Worm (Caenorhabditis elegans): ENCODE data around the gene Y59E9AL.8.

Y59E9AL.8 gene

ce11 chrIV:5200813-5201212, 23.3 kb downstream of the Y59E9AL.8 start:
- TF ChIP-seq elt-3 (tag; optimal IDR thresholded peaks at IDR 0.05) (no peak), tbx-8 (GFP tag; optimal IDR thresholded peaks at IDR 0.05) (no peak), nhr-28 (tag; optimal IDR thresholded peaks at IDR 0.05) (no peak), flh-1 (GFP tag; optimal IDR thresholded peaks at IDR 0.05) (no peak), snpc-4 (tag; optimal IDR thresholded peaks at IDR 0.05) (no peak), ham-2 (GFP tag; optimal IDR thresholded peaks at IDR 0.05) (no peak), lin-13 (tag; optimal IDR thresholded peaks at IDR 0.05) (no peak), mep-1 (tag; optimal IDR thresholded peaks at IDR 0.05) (no peak), bed-3 (GFP tag; optimal IDR thresholded peaks at IDR 0.05) (no peak), drap-1 (GFP tag; optimal IDR thresholded peaks at IDR 0.05) (no peak), ztf-11 (tag; optimal IDR thresholded peaks at IDR 0.05) (no peak), M03D4.4 (tag; optimal IDR thresholded peaks at IDR 0.05) (no peak)

ce11 chrIV:5195531-5195930, 28.6 kb downstream of the Y59E9AL.8 start, which contains the start of gene gpa-18:
gpa-18 (minus strand) TSS chrIV:5195631.
- TF ChIP-seq elt-3 (tag; optimal IDR thresholded peaks at IDR 0.05): no peak
- TF ChIP-seq sptf-1 (tag; optimal IDR thresholded peaks at IDR 0.05): no peak
- no peak for TF ChIP-seq ceh-39 (tag; optimal IDR thresholded peaks at IDR 0.05)
- TF ChIP-seq nhr-76 (tag; optimal IDR thresholded peaks at IDR 0.05): no peak
- TF ChIP-seq unc-120 (tag; optimal IDR thresholded peaks at IDR 0.05; ENCODE audit: poor library complexity, severe bottlenecking): no peak
- no peak for TF ChIP-seq ceh-83 (GFP tag; optimal IDR thresholded peaks at IDR 0.05)
- no peak for TF ChIP-seq ham-2 (GFP tag; optimal IDR thresholded peaks at IDR 0.05)
- TF ChIP-seq nhr-12 (tag; optimal IDR thresholded peaks at IDR 0.05): no peak
- TF ChIP-seq pha-4 (tag; optimal IDR thresholded peaks at IDR 0.05): no peak
- no peak for TF ChIP-seq lsy-2 (tag; optimal IDR thresholded peaks at IDR 0.05)
- no peak for TF ChIP-seq bed-3 (GFP tag; optimal IDR thresholded peaks at IDR 0.05)
- TF ChIP-seq nhr-237 (tag; optimal IDR thresholded peaks at IDR 0.05): no peak

DNA sequence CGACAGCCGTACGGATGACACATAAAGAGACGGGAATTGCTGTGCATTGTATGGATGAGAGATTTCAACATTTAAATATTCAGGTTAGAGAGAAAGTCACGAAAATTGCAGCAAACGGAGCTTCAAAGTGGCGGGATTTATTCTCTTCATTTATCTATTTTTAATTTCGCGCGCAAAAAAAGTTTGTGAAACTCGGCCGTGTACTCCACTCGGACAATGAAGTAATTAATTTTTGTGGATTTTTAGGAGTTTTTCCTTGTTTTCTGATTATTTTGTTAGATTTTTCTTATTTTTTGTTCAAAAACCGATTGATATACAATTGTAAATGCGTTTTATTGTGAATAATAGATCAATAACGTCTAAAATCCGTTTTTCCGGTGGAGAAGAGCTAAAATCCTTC, 36.1 kb downstream of the Y59E9AL.8 start:
- TF ChIP-seq elt-3 (tag; optimal IDR thresholded peaks at IDR 0.05) (no peak), unc-120 (tag; optimal IDR thresholded peaks at IDR 0.05; ENCODE audit: poor library complexity, severe bottlenecking) (no peak), M03D4.4 (tag; optimal IDR thresholded peaks at IDR 0.05) (no peak), flh-1 (GFP tag; optimal IDR thresholded peaks at IDR 0.05) (no peak), unc-62 (GFP tag; optimal IDR thresholded peaks at IDR 0.05) (no peak), nhr-28 (tag; optimal IDR thresholded peaks at IDR 0.05) (no peak), mls-2 (tag; optimal IDR thresholded peaks at IDR 0.05) (no peak), sem-2 (GFP tag; optimal IDR thresholded peaks at IDR 0.05) (no peak), ceh-39 (tag; optimal IDR thresholded peaks at IDR 0.05) (no peak), bed-3 (GFP tag; optimal IDR thresholded peaks at IDR 0.05) (no peak), elt-1 (tag; optimal IDR thresholded peaks at IDR 0.05; ENCODE audit: borderline replicate concordance, insufficient read depth) (no peak), ham-2 (GFP tag; optimal IDR thresholded peaks at IDR 0.05) (no peak), blmp-1 (tag; optimal IDR thresholded peaks at IDR 0.05) (no peak), mab-5 (tag; optimal IDR thresholded peaks at IDR 0.05) (no peak), ceh-43 (GFP tag; optimal IDR thresholded peaks at IDR 0.05) (no peak), mep-1 (tag; optimal IDR thresholded peaks at IDR 0.05) (no peak), hlh-1 (tag; optimal IDR thresholded peaks at IDR 0.05) (no peak), cnd-1 (tag; optimal IDR thresholded peaks at IDR 0.05) (no peak), snpc-4 (tag; optimal IDR thresholded peaks at IDR 0.05) (no peak)

DNA sequence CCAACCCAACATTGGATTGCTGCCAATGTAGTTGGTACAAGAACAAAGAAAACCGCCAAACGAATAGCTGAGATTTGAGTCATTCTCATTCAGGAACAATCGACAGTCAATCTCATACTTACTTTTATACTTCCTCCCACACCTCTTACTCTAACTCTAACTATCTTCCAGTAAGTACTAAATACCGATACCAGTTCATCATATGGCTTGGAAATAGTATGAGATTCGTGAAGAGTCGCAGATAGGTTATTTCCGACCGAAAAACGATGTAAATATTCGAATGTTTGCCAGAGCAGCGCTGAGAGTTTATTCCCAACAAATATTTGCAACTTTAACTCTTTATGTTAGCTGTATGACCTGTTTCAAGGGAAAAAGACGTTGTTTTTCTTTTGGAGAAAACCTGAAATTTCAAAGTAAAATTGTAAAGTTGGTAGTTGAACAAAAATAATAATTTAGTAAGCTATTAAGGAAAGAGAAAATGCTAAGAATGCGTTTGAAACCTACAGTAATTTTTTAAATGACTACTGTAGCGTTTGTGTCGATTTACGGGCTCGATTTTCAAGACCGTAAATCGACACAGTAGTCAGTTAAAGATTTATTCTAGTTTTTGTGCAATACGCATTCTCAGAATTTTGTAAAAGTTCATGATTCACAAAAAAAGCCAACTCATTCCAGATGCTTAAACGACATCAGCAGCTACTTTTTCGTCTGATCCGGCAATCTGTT, 37.5 kb downstream of the Y59E9AL.8 start, which contains the start of the genes W03F8.6 and mtrf-1L:
Gene W03F8.6, minus strand, starts transcription at position 101 of the 726 bp plus-strand sequence.
Gene mtrf-1L, plus strand, starts transcription at position 676 of the 726 bp plus-strand sequence.
- TF ChIP-seq ceh-43 (GFP tag; optimal IDR thresholded peaks at IDR 0.05) (no peak), nhr-76 (tag; optimal IDR thresholded peaks at IDR 0.05) (no peak), nhr-2 (tag; optimal IDR thresholded peaks at IDR 0.05) (no peak), lin-32 (GFP tag; optimal IDR thresholded peaks at IDR 0.05) (no peak), blmp-1 (tag; optimal IDR thresholded peaks at IDR 0.05) (no peak), elt-1 (tag; optimal IDR thresholded peaks at IDR 0.05; ENCODE audit: borderline replicate concordance, insufficient read depth) (no peak), mep-1 (tag; optimal IDR thresholded peaks at IDR 0.05) (no peak), M03D4.4 (tag; optimal IDR thresholded peaks at IDR 0.05) (no peak), lsy-2 (tag; optimal IDR thresholded peaks at IDR 0.05) (no peak), unc-62 (GFP tag; optimal IDR thresholded peaks at IDR 0.05) (no peak), nhr-28 (tag; optimal IDR thresholded peaks at IDR 0.05) (no peak), zip-8 (tag; optimal IDR thresholded peaks at IDR 0.05) (no peak), unc-39 (tag; optimal IDR thresholded peaks at IDR 0.05) (no peak), hlh-1 (tag; optimal IDR thresholded peaks at IDR 0.05) (no peak), unc-120 (tag; optimal IDR thresholded peaks at IDR 0.05; ENCODE audit: poor library complexity, severe bottlenecking) (no peak), bed-3 (GFP tag; optimal IDR thresholded peaks at IDR 0.05) (no peak), nhr-237 (tag; optimal IDR thresholded peaks at IDR 0.05) (no peak), nhr-12 (tag; optimal IDR thresholded peaks at IDR 0.05) (no peak), elt-3 (tag; optimal IDR thresholded peaks at IDR 0.05) (no peak), cnd-1 (tag; optimal IDR thresholded peaks at IDR 0.05) (no peak)
